Fruit fly (Drosophila melanogaster) whole organism, embryonic: ENCODE measurements around the gene Gga.

Source experiments
- Antp ChIP-seq: fragments of 200-800 bp; sonication (Bioruptor generic); optimal IDR thresholded peaks from 3 replicates; lab custom pipeline; 2016; ENCODE audit warnings: missing biosample characterization, missing genetic modification characterization
- Blimp-1 ChIP-seq: fragments of 200-800 bp; sonication (Bioruptor generic); optimal IDR thresholded peaks from 3 replicates; lab custom pipeline; 2018; ENCODE audit warnings: missing biosample characterization, missing genetic modification characterization, mild to moderate bottlenecking, moderate library complexity, missing genetic modification reagents
- CG10274 ChIP-seq: fragments of 200-800 bp; sonication (Bioruptor generic); optimal IDR thresholded peaks from 3 replicates; lab custom pipeline; 2017; ENCODE audit warnings: missing biosample characterization, mild to moderate bottlenecking, missing genetic modification characterization
- CG10366 ChIP-seq: fragments of 200-800 bp; sonication (Bioruptor generic); IDR thresholded peaks from 2 replicates; pipeline ENCODE4 v1.3.6; 2022; ENCODE audit warnings: missing biosample characterization, missing genetic modification characterization
- CG11456 ChIP-seq: fragments of 200-800 bp; sonication (Bioruptor generic); IDR thresholded peaks from 3 replicates; pipeline ENCODE4 v1.3.6; 2022; ENCODE audit warnings: missing biosample characterization, missing genetic modification characterization
- CG14050 ChIP-seq: fragments of 200-800 bp; sonication (Bioruptor generic); IDR thresholded peaks from 3 replicates; pipeline ENCODE4 v1.3.6; 2022; ENCODE audit warnings: missing biosample characterization, missing genetic modification characterization
- CG14965 ChIP-seq: fragments of 200-800 bp; sonication (Bioruptor generic); optimal IDR thresholded peaks from 2 replicates; lab custom pipeline; 2016; ENCODE audit warnings: missing biosample characterization, missing genetic modification characterization, borderline replicate concordance
- CG16813 ChIP-seq: fragments of 200-800 bp; sonication (Bioruptor generic); IDR thresholded peaks from 3 replicates; pipeline ENCODE4 v1.3.6; 2022; ENCODE audit warnings: missing biosample characterization, missing genetic modification characterization; ENCODE audit not compliant: partially characterized antibody
- CG17829 ChIP-seq: fragments of 200-800 bp; optimal IDR thresholded peaks from 2 replicates; lab custom pipeline; 2019; ENCODE audit warnings: missing biosample characterization, mild to moderate bottlenecking, missing genetic modification characterization, moderate library complexity
- CG18619 ChIP-seq: fragments of 200-800 bp; sonication (Bioruptor generic); optimal IDR thresholded peaks from 3 replicates; lab custom pipeline; 2017; ENCODE audit warnings: missing biosample characterization, mild to moderate bottlenecking, missing genetic modification characterization
- CG2199 ChIP-seq: fragments of 200-800 bp; sonication (Bioruptor generic); IDR thresholded peaks from 3 replicates; pipeline ENCODE4 v1.3.6; 2022; ENCODE audit warnings: missing biosample characterization, missing genetic modification characterization
- CG4328 ChIP-seq: fragments of 200-800 bp; sonication (Bioruptor generic); optimal IDR thresholded peaks from 3 replicates; lab custom pipeline; 2017; ENCODE audit warnings: missing biosample characterization, missing genetic modification reagents, missing genetic modification characterization
- CG4820 ChIP-seq: fragments of 200-800 bp; sonication (Bioruptor generic); optimal IDR thresholded peaks from 3 replicates; lab custom pipeline; 2016; ENCODE audit warnings: missing biosample characterization, missing genetic modification characterization
- CG5953 ChIP-seq: fragments of 200-800 bp; sonication (Bioruptor generic); IDR thresholded peaks from 2 replicates; pipeline ENCODE4 v1.3.6; 2022; ENCODE audit warnings: missing biosample characterization, missing genetic modification characterization
- CG7271 ChIP-seq: fragments of 200-800 bp; sonication (Bioruptor generic); optimal IDR thresholded peaks from 2 replicates; lab custom pipeline; 2018; ENCODE audit warnings: missing biosample characterization, mild to moderate bottlenecking, missing genetic modification characterization, moderate library complexity
- CG7372 ChIP-seq: fragments of 200-800 bp; sonication (Bioruptor generic); IDR thresholded peaks from 2 replicates; pipeline ENCODE4 v1.3.6; 2022; ENCODE audit warnings: missing biosample characterization, missing genetic modification characterization
- CG8924 ChIP-seq: fragments of 200-800 bp; optimal IDR thresholded peaks from 3 replicates; lab custom pipeline; 2019; ENCODE audit warnings: missing biosample characterization, mild to moderate bottlenecking, missing genetic modification characterization, moderate library complexity
- Chrac-16 ChIP-seq: fragments of 200-800 bp; sonication (Bioruptor generic); optimal IDR thresholded peaks from 3 replicates; lab custom pipeline; 2016; ENCODE audit warnings: missing biosample characterization, missing genetic modification characterization
- Dll ChIP-seq: fragments of 200-800 bp; sonication (Bioruptor generic); IDR thresholded peaks from 4 replicates; pipeline ENCODE4 v1.3.6; 2022; ENCODE audit warnings: missing biosample characterization, missing genetic modification characterization; ENCODE audit not compliant: partially characterized antibody
- Fer3 ChIP-seq: fragments of 200-800 bp; sonication (Bioruptor generic); optimal IDR thresholded peaks from 2 replicates; lab custom pipeline; 2018; ENCODE audit warnings: missing biosample characterization, mild to moderate bottlenecking, missing genetic modification characterization, moderate library complexity
- HLH3B ChIP-seq: fragments of 200-800 bp; sonication (Bioruptor generic); IDR thresholded peaks from 2 replicates; pipeline ENCODE4 v1.3.6; 2022; ENCODE audit warnings: missing biosample characterization, missing genetic modification characterization
- HLH54F ChIP-seq: fragments of 200-800 bp; sonication (Bioruptor generic); optimal IDR thresholded peaks from 3 replicates; lab custom pipeline; 2016; ENCODE audit warnings: missing biosample characterization, missing genetic modification characterization
- Max ChIP-seq: fragments of 200-800 bp; sonication (Bioruptor generic); optimal IDR thresholded peaks from 2 replicates; lab custom pipeline; 2016; ENCODE audit warnings: missing biosample characterization, mild to moderate bottlenecking, missing genetic modification characterization
- NK7.1 ChIP-seq: fragments of 200-800 bp; sonication (Bioruptor generic); optimal IDR thresholded peaks from 3 replicates; lab custom pipeline; 2016; ENCODE audit warnings: missing biosample characterization, missing genetic modification characterization
- Pdp1 ChIP-seq, 2 experiments: fragments of 200-800 bp; sonication (Bioruptor generic); optimal IDR thresholded peaks; 3 replicates each; lab custom pipeline; 2016; ENCODE audit warnings: missing biosample characterization in 2 of 2, missing genetic modification characterization in 2 of 2, mild to moderate bottlenecking in 1 of 2, moderate library complexity in 1 of 2
- Scr ChIP-seq: fragments of 200-800 bp; sonication (Bioruptor generic); IDR thresholded peaks from 2 replicates; pipeline ENCODE4 v1.3.6; 2022; ENCODE audit warnings: missing biosample characterization, missing genetic modification characterization; ENCODE audit not compliant: partially characterized antibody
- Six4 ChIP-seq: fragments of 200-800 bp; sonication (Bioruptor generic); optimal IDR thresholded peaks from 2 replicates; lab custom pipeline; 2016; ENCODE audit warnings: missing biosample characterization, missing genetic modification characterization
- Sox100B ChIP-seq: fragments of 200-800 bp; sonication (Bioruptor generic); optimal IDR thresholded peaks from 3 replicates; lab custom pipeline; 2018; ENCODE audit warnings: missing biosample characterization, mild to moderate bottlenecking, missing genetic modification characterization
- Spps ChIP-seq: fragments of 200-800 bp; sonication (Bioruptor generic); optimal IDR thresholded peaks from 2 replicates; lab custom pipeline; 2018; ENCODE audit warnings: missing biosample characterization, mild to moderate bottlenecking, missing genetic modification characterization
- Ssrp ChIP-seq: fragments of 200-800 bp; sonication (Bioruptor generic); optimal IDR thresholded peaks from 2 replicates; lab custom pipeline; 2018; ENCODE audit warnings: missing biosample characterization, mild to moderate bottlenecking, missing genetic modification characterization, moderate library complexity
- cato ChIP-seq: fragments of 200-800 bp; sonication (Bioruptor generic); optimal IDR thresholded peaks from 2 replicates; lab custom pipeline; 2016; ENCODE audit warnings: missing biosample characterization, missing genetic modification characterization, borderline replicate concordance
- crol ChIP-seq: fragments of 200-800 bp; sonication (Bioruptor generic); IDR thresholded peaks from 2 replicates; pipeline ENCODE4 v1.3.6; 2022; ENCODE audit warnings: missing biosample characterization, missing genetic modification characterization
- dati ChIP-seq: fragments of 200-800 bp; sonication (Bioruptor generic); IDR thresholded peaks from 2 replicates; pipeline ENCODE4 v1.3.6; 2022; ENCODE audit warnings: missing biosample characterization, missing genetic modification characterization
- dmrt11E ChIP-seq: fragments of 200-800 bp; sonication (Bioruptor generic); optimal IDR thresholded peaks from 3 replicates; lab custom pipeline; 2018; ENCODE audit warnings: missing biosample characterization, mild to moderate bottlenecking, missing genetic modification characterization, moderate library complexity
- fru ChIP-seq: fragments of >200 bp; optimal IDR thresholded peaks from 2 replicates; lab custom pipeline; 2017
- grau ChIP-seq: fragments of 200-800 bp; optimal IDR thresholded peaks from 3 replicates; lab custom pipeline; 2019; ENCODE audit warnings: missing biosample characterization, mild to moderate bottlenecking, missing genetic modification characterization, moderate library complexity
- gsb-n ChIP-seq: fragments of 200-800 bp; sonication (Bioruptor generic); optimal IDR thresholded peaks from 3 replicates; lab custom pipeline; 2018; ENCODE audit warnings: missing biosample characterization, mild to moderate bottlenecking, missing genetic modification characterization
- h ChIP-seq: fragments of >200 bp; optimal IDR thresholded peaks from 2 replicates; lab custom pipeline; 2017
- jumu ChIP-seq: fragments of 200-800 bp; sonication (Bioruptor generic); optimal IDR thresholded peaks from 3 replicates; lab custom pipeline; 2016; ENCODE audit warnings: missing biosample characterization, missing genetic modification characterization
- klu ChIP-seq: fragments of 200-800 bp; sonication (Bioruptor generic); IDR thresholded peaks from 2 replicates; pipeline ENCODE4 v1.3.6; 2022; ENCODE audit warnings: missing biosample characterization, missing genetic modification characterization
- mam ChIP-seq: fragments of 200-800 bp; sonication (Bioruptor generic); optimal IDR thresholded peaks from 3 replicates; lab custom pipeline; 2016; ENCODE audit warnings: missing biosample characterization, missing genetic modification characterization
- pan ChIP-seq, 4 experiments: fragments of >200 bp in 3 of 4; fragments of 200-800 bp in 1 of 4; sonication (Bioruptor generic) in 1 of 4; optimal IDR thresholded peaks in 3 of 4; IDR thresholded peaks in 1 of 4; 2 replicates each; pipeline versions ENCODE4 v1.3.6 to Lab custom; 2017 to 2022; ENCODE audit warnings: missing biosample characterization in 2 of 4, missing genetic modification characterization in 2 of 4, mixed read lengths in 1 of 4
- pfk ChIP-seq: fragments of 200-800 bp; sonication (Bioruptor generic); optimal IDR thresholded peaks from 2 replicates; lab custom pipeline; 2018; ENCODE audit warnings: missing biosample characterization, mild to moderate bottlenecking, missing genetic modification characterization, moderate library complexity
- prd ChIP-seq, 3 experiments: fragments of >200 bp in 2 of 3; fragments of 200-800 bp in 1 of 3; sonication (Bioruptor generic) in 1 of 3; optimal IDR thresholded peaks in 2 of 3; IDR thresholded peaks in 1 of 3; 2 replicates in 2 of 3; 3 replicates in 1 of 3; pipeline versions ENCODE4 v1.3.6 to Lab custom; 2017 to 2022; ENCODE audit warnings: missing biosample characterization in 1 of 3, missing genetic modification characterization in 1 of 3
- ranshi ChIP-seq: fragments of 200-800 bp; sonication (Bioruptor generic); IDR thresholded peaks from 2 replicates; pipeline ENCODE4 v1.3.6; 2022; ENCODE audit warnings: missing biosample characterization, missing genetic modification characterization
- ro ChIP-seq: fragments of 200-800 bp; sonication (Bioruptor generic); IDR thresholded peaks from 2 replicates; pipeline ENCODE4 v1.3.6; 2022; ENCODE audit warnings: missing biosample characterization, missing genetic modification characterization
- salm ChIP-seq: fragments of 200-800 bp; sonication (Bioruptor generic); optimal IDR thresholded peaks from 2 replicates; lab custom pipeline; 2018; ENCODE audit warnings: missing biosample characterization, mild to moderate bottlenecking, missing genetic modification characterization
- sens ChIP-seq: fragments of 200-800 bp; sonication (Bioruptor generic); peaks from one replicate; lab custom pipeline; 2016; ENCODE audit warnings: missing biosample characterization, missing genetic modification characterization
- sim ChIP-seq: fragments of 200-800 bp; sonication (Bioruptor generic); IDR thresholded peaks from 2 replicates; pipeline ENCODE4 v1.3.6; 2022; ENCODE audit warnings: missing biosample characterization, missing genetic modification characterization

The Gga gene

dm6 chrX:9583440-9584103 is 17.3 kb upstream of the Gga start (continued):
- TF ChIP-seq gsb-n (peak; percentile 91), CG5953 (GFP tag; lab: Robert Waterston, UW) (peak; percentile 89), CG2199 (GFP tag; lab: Robert Waterston, UW) (peak; percentile 46; the same call in 1 of the 3 replicates), CG16813 (GFP tag; lab: Robert Waterston, UW) (no peak), Scr (no peak), sens (GFP tag; lab: Kevin White, UChicago) (peak; percentile 93), h (no peak), dati (GFP tag; lab: Robert Waterston, UW) (peak; percentile 70), mam (GFP tag; lab: Kevin White, UChicago) (peak; percentile 74), CG4820 (GFP tag; lab: Kevin White, UChicago) (peak; percentile 77), CG14965 (no peak), salm (tag; lab: Kevin White, UChicago) (peak; percentile 93), CG4328 (peak; percentile 96), Antp (GFP tag; lab: Kevin White, UChicago) (peak; percentile 28), HLH3B (peak; percentile 92), klu (GFP tag; lab: Robert Waterston, UW) (peak; percentile 87), CG17829 (peak; percentile 94), cato (GFP tag; lab: Kevin White, UChicago) (peak; percentile 84), Max (GFP tag; lab: Kevin White, UChicago) (peak; percentile 82), Blimp-1 (GFP tag; lab: Kevin White, UChicago) (peak; percentile 87), Spps (peak; percentile 88), Ssrp (tag; lab: Kevin White, UChicago) (peak; percentile 93), CG7372 (peak; percentile 92), grau (tag; lab: Kevin White, UChicago) (peak; percentile 95), fru (lab: Kevin White, UChicago) (no peak), pfk (GFP tag; lab: Kevin White, UChicago) (peak; percentile 47), CG10366 (GFP tag; lab: Robert Waterston, UW) (peak; percentile 94), CG8924 (tag; lab: Kevin White, UChicago) (peak; percentile 97), prd (optimal IDR thresholded peaks at IDR 0.05; lab: Kevin White, UChicago) (no peak), prd (GFP tag; IDR thresholded peaks at IDR 0.05; lab: Robert Waterston, UW) (peak; percentile 93), CG18619 (GFP tag; lab: Kevin White, UChicago) (peak; percentile 95), Dll (GFP tag; lab: Robert Waterston, UW) (no peak), sim (GFP tag; lab: Robert Waterston, UW) (peak; percentile 71; the same call in 1 of the 2 replicates), CG10274 (GFP tag; lab: Kevin White, UChicago) (peak; percentile 87), Six4 (GFP tag; lab: Kevin White, UChicago) (peak; percentile 78), CG11456 (GFP tag; lab: Robert Waterston, UW) (peak; percentile 90), Fer3 (peak; percentile 93), HLH54F (GFP tag; lab: Kevin White, UChicago) (peak; percentile 56), Sox100B (GFP tag; lab: Kevin White, UChicago) (peak; percentile 96), dmrt11E (tag; lab: Kevin White, UChicago) (peak; percentile 78), jumu (GFP tag; lab: Kevin White, UChicago) (peak; percentile 63), CG7271 (peak; percentile 61), ranshi (GFP tag; lab: Robert Waterston, UW) (peak; percentile 88), crol (GFP tag; lab: Robert Waterston, UW) (peak; percentile 84), CG14050 (GFP tag; lab: Robert Waterston, UW) (peak; percentile 92), ro (GFP tag; lab: Robert Waterston, UW) (peak; percentile 86), pan (optimal IDR thresholded peaks at IDR 0.05; lab: Kevin White, UChicago) (no peak), pan (GFP tag; optimal IDR thresholded peaks at IDR 0.05 in 1 of 2, IDR thresholded peaks at IDR 0.05 in 1 of 2) (peak in 1 of 2 experiments; percentile 93), Pdp1 (GFP tag; optimal IDR thresholded peaks at IDR 0.05; lab: Kevin White, UChicago) (peak; percentile 78 to 97), NK7.1 (GFP tag; lab: Kevin White, UChicago) (no peak), Chrac-16 (GFP tag; lab: Kevin White, UChicago) (peak; percentile 90)
